Worm (Caenorhabditis elegans): ENCODE data around the gene hxk-3.

DNA sequence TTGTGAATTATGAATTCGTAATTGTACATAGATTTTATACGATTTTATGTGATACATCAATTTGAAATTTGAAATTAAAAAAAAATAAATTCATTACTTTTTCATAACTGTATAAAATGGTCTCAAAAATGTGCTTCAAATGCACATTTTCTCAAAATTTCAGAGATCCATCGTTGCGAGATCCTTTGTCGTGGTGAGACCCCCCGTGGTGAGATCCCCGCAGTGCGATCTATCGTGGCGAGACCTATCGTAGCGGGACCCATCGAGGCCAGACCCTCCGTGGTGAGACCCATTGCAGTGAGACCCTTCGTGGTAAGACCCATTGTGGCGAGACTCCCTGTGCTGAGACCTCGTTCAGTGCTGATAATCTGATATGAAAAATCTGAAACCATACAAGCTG lies 38.0 kb upstream of the hxk-3 start:
- TF ChIP-seq unc-39 (tag; optimal IDR thresholded peaks at IDR 0.05): no peak
- TF ChIP-seq nhr-76 (tag; optimal IDR thresholded peaks at IDR 0.05): no peak
- TF ChIP-seq nhr-237 (tag; optimal IDR thresholded peaks at IDR 0.05): no peak
- no peak for TF ChIP-seq snpc-4 (tag; optimal IDR thresholded peaks at IDR 0.05)
- no peak for TF ChIP-seq cnd-1 (tag; optimal IDR thresholded peaks at IDR 0.05)
- no peak for TF ChIP-seq bed-3 (GFP tag; optimal IDR thresholded peaks at IDR 0.05)
- TF ChIP-seq pha-4 (tag; optimal IDR thresholded peaks at IDR 0.05): no peak
- TF ChIP-seq nhr-12 (tag; optimal IDR thresholded peaks at IDR 0.05): no peak
- TF ChIP-seq mab-5 (tag; optimal IDR thresholded peaks at IDR 0.05): no peak
- TF ChIP-seq ceh-39 (tag; optimal IDR thresholded peaks at IDR 0.05): no peak
- TF ChIP-seq nhr-2 (tag; optimal IDR thresholded peaks at IDR 0.05): no peak
- no peak for TF ChIP-seq elt-1 (tag; optimal IDR thresholded peaks at IDR 0.05; ENCODE audit: borderline replicate concordance, insufficient read depth)
